Worm (Caenorhabditis elegans) whole organism, L4/young adult: ENCODE data around the gene Y54G11A.17.

Source experiments
- W03F9.2 ChIP-seq: fragments of 150-350 bp; optimal IDR thresholded peaks from 2 replicates; lab custom pipeline; 2014; ENCODE audit warnings: missing biosample characterization, missing genetic modification characterization
- him-1 ChIP-seq: sonication (generic microtip); optimal IDR thresholded peaks from 2 replicates; lab custom pipeline; 2016; ENCODE audit warnings: missing genotype, missing genetic modification reagents, missing genetic modification characterization, missing compliant biosample characterization

- TF ChIP-seq him-1 (tag; lab: Kevin White, UChicago) (no peak), W03F9.2 (tag; lab: Kevin White, UChicago) (no peak)
Observed at ce11 chrII:14374594-14374993, 25.4 kb upstream of the Y54G11A.17 start.
